Worm (Caenorhabditis elegans) whole organism, L2 larva: ENCODE results near the gene Y69E1A.4.
A peak's percentile ranks its signal among the peaks of the same experiment; 100 is the strongest.

ENCODE experiments used
- C34F6.9 ChIP-seq: fragments of 150-350 bp; optimal IDR thresholded peaks from 2 replicates; lab custom pipeline; 2014; ENCODE audit warnings: missing biosample characterization, missing genetic modification characterization
- F13H6.1 ChIP-seq: sonication (generic microtip); optimal IDR thresholded peaks from 2 replicates; lab custom pipeline; 2016; ENCODE audit warnings: missing genetic modification characterization, missing compliant biosample characterization
- R02D3.7 ChIP-seq: fragments of 150-350 bp; optimal IDR thresholded peaks from 2 replicates; lab custom pipeline; 2014; ENCODE audit warnings: missing biosample characterization, missing genetic modification characterization
- Y55F3AM.14 ChIP-seq: fragments of 200-800 bp; sonication (Bioruptor generic); optimal IDR thresholded peaks from 2 replicates; lab custom pipeline; 2018; ENCODE audit warnings: mild to moderate bottlenecking, missing genetic modification characterization, missing compliant biosample characterization
- ZK546.5 ChIP-seq: sonication (generic microtip); optimal IDR thresholded peaks from 2 replicates; lab custom pipeline; 2017; ENCODE audit warnings: missing biosample characterization, missing genetic modification characterization
- alr-1 ChIP-seq: fragments of 150-350 bp; optimal IDR thresholded peaks from 2 replicates; lab custom pipeline; 2014; ENCODE audit warnings: missing biosample characterization, missing genetic modification characterization
- aly-2 ChIP-seq: fragments of 150-350 bp; optimal IDR thresholded peaks from 2 replicates; lab custom pipeline; 2014; ENCODE audit warnings: missing biosample characterization, missing genetic modification characterization
- ama-1 ChIP-seq: fragments of 150-350 bp; optimal IDR thresholded peaks from 2 replicates; lab custom pipeline; 2018; ENCODE audit warnings: inconsistent platforms
- blmp-1 ChIP-seq: sonication (generic microtip); optimal IDR thresholded peaks from 2 replicates; lab custom pipeline; 2017; ENCODE audit warnings: missing genetic modification characterization, mild to moderate bottlenecking, missing compliant biosample characterization, antibody characterized with exemption, moderate library complexity; ENCODE audit not compliant: insufficient read depth
- ceh-16 ChIP-seq: fragments of 150-350 bp; optimal IDR thresholded peaks from 2 replicates; lab custom pipeline; 2014; ENCODE audit warnings: missing biosample characterization, missing genetic modification characterization
- ceh-82 ChIP-seq: fragments of 150-350 bp; optimal IDR thresholded peaks from 2 replicates; lab custom pipeline; 2014; ENCODE audit warnings: missing biosample characterization, missing genetic modification characterization
- crh-2 ChIP-seq: sonication (generic microtip); optimal IDR thresholded peaks from 2 replicates; lab custom pipeline; 2017; ENCODE audit warnings: missing biosample characterization, missing genetic modification characterization
- dmd-4 ChIP-seq: sonication (generic microtip); optimal IDR thresholded peaks from 2 replicates; lab custom pipeline; 2017; ENCODE audit warnings: missing biosample characterization, missing genetic modification characterization
- egl-27 ChIP-seq: sonication (generic microtip); optimal IDR thresholded peaks from 3 replicates; lab custom pipeline; 2017; ENCODE audit warnings: missing biosample characterization, missing genetic modification reagents, missing genetic modification characterization
- elt-1 ChIP-seq: fragments of 150-350 bp; optimal IDR thresholded peaks from 2 replicates; lab custom pipeline; 2014; ENCODE audit warnings: missing biosample characterization, missing genetic modification characterization
- elt-3 ChIP-seq: sonication (generic microtip); optimal IDR thresholded peaks from 2 replicates; lab custom pipeline; 2017; ENCODE audit warnings: missing biosample characterization, missing genetic modification characterization
- fos-1 ChIP-seq: fragments of 150-350 bp; optimal IDR thresholded peaks from 2 replicates; lab custom pipeline; 2014; ENCODE audit warnings: missing biosample characterization, missing genetic modification characterization
- gmeb-1 ChIP-seq: fragments of 150-350 bp; optimal IDR thresholded peaks from 2 replicates; lab custom pipeline; 2014; ENCODE audit warnings: missing biosample characterization, missing genetic modification characterization
- lin-11 ChIP-seq: fragments of 150-350 bp; sonication (generic microtip); optimal IDR thresholded peaks from 2 replicates; lab custom pipeline; 2014; ENCODE audit warnings: missing biosample characterization, missing genetic modification characterization, inconsistent platforms, mixed read lengths
- lin-13 ChIP-seq: fragments of 150-350 bp; optimal IDR thresholded peaks from 2 replicates; lab custom pipeline; 2014; ENCODE audit warnings: missing biosample characterization, missing genetic modification reagents, missing genetic modification characterization
- lin-39 ChIP-seq: fragments of 150-350 bp; optimal IDR thresholded peaks from 2 replicates; lab custom pipeline; 2014; ENCODE audit warnings: missing biosample characterization, missing genetic modification reagents, missing genetic modification characterization
- lsy-2 ChIP-seq, 2 experiments: fragments of 150-350 bp in 1 of 2; sonication (generic microtip) in 1 of 2; optimal IDR thresholded peaks; 2 replicates each; lab custom pipeline; 2014 to 2017; ENCODE audit warnings: missing biosample characterization in 2 of 2, missing genetic modification characterization in 2 of 2
- mab-5 ChIP-seq: fragments of 150-350 bp; optimal IDR thresholded peaks from 2 replicates; lab custom pipeline; 2014; ENCODE audit warnings: missing biosample characterization, missing genetic modification characterization
- mbf-1 ChIP-seq: sonication (generic microtip); optimal IDR thresholded peaks from 2 replicates; lab custom pipeline; 2017; ENCODE audit warnings: missing biosample characterization, missing genetic modification characterization
- mdl-1 ChIP-seq, 2 experiments: fragments of 150-350 bp in 1 of 2; sonication (generic microtip) in 1 of 2; optimal IDR thresholded peaks; 2 replicates each; lab custom pipeline; 2017; ENCODE audit warnings: missing biosample characterization in 2 of 2, missing genetic modification characterization in 2 of 2
- nhr-10 ChIP-seq: sonication (generic microtip); optimal IDR thresholded peaks from 2 replicates; lab custom pipeline; 2017; ENCODE audit warnings: missing biosample characterization, missing genetic modification characterization
- nhr-11 ChIP-seq: fragments of 150-350 bp; optimal IDR thresholded peaks from 2 replicates; lab custom pipeline; 2014; ENCODE audit warnings: missing biosample characterization, missing genetic modification characterization
- nhr-12 ChIP-seq: fragments of 150-350 bp; optimal IDR thresholded peaks from 2 replicates; lab custom pipeline; 2014; ENCODE audit warnings: missing biosample characterization, missing genetic modification characterization
- nhr-129 ChIP-seq: fragments of 150-350 bp; optimal IDR thresholded peaks from 2 replicates; lab custom pipeline; 2014; ENCODE audit warnings: missing biosample characterization, missing genetic modification characterization
- nhr-21 ChIP-seq: fragments of 150-350 bp; optimal IDR thresholded peaks from 2 replicates; lab custom pipeline; 2014; ENCODE audit warnings: missing biosample characterization, missing genetic modification characterization
- nhr-23 ChIP-seq: fragments of 150-350 bp; optimal IDR thresholded peaks from 2 replicates; lab custom pipeline; 2014; ENCODE audit warnings: missing biosample characterization, missing genetic modification reagents, missing genetic modification characterization
- nhr-237 ChIP-seq: fragments of 150-350 bp; optimal IDR thresholded peaks from 2 replicates; lab custom pipeline; 2014; ENCODE audit warnings: missing biosample characterization, missing genetic modification characterization
- nhr-25 ChIP-seq: fragments of 150-350 bp; sonication (generic microtip); optimal IDR thresholded peaks from 3 replicates; lab custom pipeline; 2014; ENCODE audit warnings: missing biosample characterization, missing genetic modification characterization
- nhr-6 ChIP-seq: fragments of 150-350 bp; optimal IDR thresholded peaks from 2 replicates; lab custom pipeline; 2014; ENCODE audit warnings: missing biosample characterization, missing genetic modification characterization
- nhr-77 ChIP-seq: fragments of 150-350 bp; optimal IDR thresholded peaks from 2 replicates; lab custom pipeline; 2014; ENCODE audit warnings: missing biosample characterization, missing genetic modification characterization
- peb-1 ChIP-seq: fragments of 150-350 bp; optimal IDR thresholded peaks from 2 replicates; lab custom pipeline; 2014; ENCODE audit warnings: missing biosample characterization, missing genetic modification characterization
- sem-4 ChIP-seq: fragments of 150-350 bp; optimal IDR thresholded peaks from 2 replicates; lab custom pipeline; 2014; ENCODE audit warnings: missing biosample characterization, missing genetic modification reagents, missing genetic modification characterization
- skn-1 ChIP-seq: sonication (generic microtip); optimal IDR thresholded peaks from 2 replicates; lab custom pipeline; 2017; ENCODE audit warnings: missing biosample characterization, missing genetic modification characterization
- sma-3 ChIP-seq: sonication (generic microtip); optimal IDR thresholded peaks from 2 replicates; lab custom pipeline; 2016; ENCODE audit warnings: missing genetic modification reagents, missing genetic modification characterization, missing compliant biosample characterization
- sma-9 ChIP-seq, 2 experiments: fragments of 150-350 bp in 1 of 2; sonication (generic microtip) in 1 of 2; optimal IDR thresholded peaks; 2 replicates each; lab custom pipeline; 2014 to 2016; ENCODE audit warnings: missing genetic modification characterization in 2 of 2, mild to moderate bottlenecking in 1 of 2, missing biosample characterization in 1 of 2, missing compliant biosample characterization in 1 of 2, missing genetic modification reagents in 1 of 2, moderate library complexity in 1 of 2
- snpc-4 ChIP-seq: fragments of 150-350 bp; optimal IDR thresholded peaks from 2 replicates; lab custom pipeline; 2014; ENCODE audit warnings: missing biosample characterization, missing genetic modification characterization
- unc-39 ChIP-seq: fragments of 150-350 bp; optimal IDR thresholded peaks from 2 replicates; lab custom pipeline; 2014; ENCODE audit warnings: missing biosample characterization, missing genetic modification characterization
- unc-55 ChIP-seq: fragments of 150-350 bp; sonication (generic microtip); optimal IDR thresholded peaks from 3 replicates; lab custom pipeline; 2014; ENCODE audit warnings: missing biosample characterization, missing genetic modification reagents, missing genetic modification characterization
- unc-62 ChIP-seq: fragments of 150-350 bp; optimal IDR thresholded peaks from 2 replicates; lab custom pipeline; 2014; ENCODE audit warnings: missing biosample characterization, missing genetic modification reagents, missing genetic modification characterization
- zag-1 ChIP-seq: fragments of 150-350 bp; optimal IDR thresholded peaks from 2 replicates; lab custom pipeline; 2014; ENCODE audit warnings: missing biosample characterization, missing genetic modification characterization
- ztf-1 ChIP-seq: fragments of 200-800 bp; sonication (Bioruptor generic); conservative IDR thresholded peaks from 2 replicates; pipeline ENCODE4 v1.3.6; 2022; ENCODE audit warnings: missing genetic modification characterization, missing compliant biosample characterization
- ztf-11 ChIP-seq: sonication (generic microtip); optimal IDR thresholded peaks from 2 replicates; lab custom pipeline; 2017; ENCODE audit warnings: missing biosample characterization, missing genetic modification characterization
- ztf-4 ChIP-seq: fragments of 150-350 bp; optimal IDR thresholded peaks from 2 replicates; lab custom pipeline; 2014; ENCODE audit warnings: missing biosample characterization, missing genetic modification characterization

The Y69E1A.4 gene

ce11 chrIV:10916134-10916533 is 38.9 kb upstream of the Y69E1A.4 start:
- no peak for TF ChIP-seq ztf-11 (tag; lab: Kevin White, UChicago)
- TF ChIP-seq elt-1 (tag; lab: Kevin White, UChicago) = peak; percentile 49
- TF ChIP-seq elt-3 = no peak
- peak; percentile 69 for TF ChIP-seq ceh-16 (tag; lab: Kevin White, UChicago)
- no peak for TF ChIP-seq unc-62 (GFP tag; lab: Kevin White, UChicago)
- TF ChIP-seq nhr-6 (tag; lab: Kevin White, UChicago) = no peak

- TF ChIP-seq nhr-11 (tag; lab: Kevin White, UChicago) = no peak
- no peak for TF ChIP-seq R02D3.7
- no peak for TF ChIP-seq ZK546.5 (tag; lab: Kevin White, UChicago)
- TF ChIP-seq nhr-25 (tag; lab: Kevin White, UChicago) = peak; percentile 58
- no peak for TF ChIP-seq nhr-237
- no peak for TF ChIP-seq skn-1
- TF ChIP-seq nhr-10 (tag; lab: Kevin White, UChicago) = peak; percentile 11
- TF ChIP-seq sma-3 (GFP tag; lab: Kevin White, UChicago) = peak; percentile 76
- TF ChIP-seq nhr-12 (tag; lab: Kevin White, UChicago) = no peak
- TF ChIP-seq lin-39 (tag; lab: Kevin White, UChicago) = no peak
- no peak for TF ChIP-seq ztf-11 (tag; lab: Kevin White, UChicago)
- TF ChIP-seq nhr-23 (tag; lab: Kevin White, UChicago) = no peak
- TF ChIP-seq nhr-21 (tag; lab: Kevin White, UChicago) = peak; percentile 61
- no peak for TF ChIP-seq unc-62 (GFP tag; lab: Kevin White, UChicago)
- peak; percentile 65 for TF ChIP-seq gmeb-1 (tag; lab: Kevin White, UChicago)
- TF ChIP-seq mdl-1 (tag; optimal IDR thresholded peaks at IDR 0.05; lab: Kevin White, UChicago) = peak in 1 of 2 experiments; percentile 77
- TF ChIP-seq fos-1 (tag; lab: Kevin White, UChicago) = peak; percentile 58
- TF ChIP-seq ztf-4 = peak; percentile 26
- TF ChIP-seq elt-3 = no peak
- TF ChIP-seq egl-27 (tag; lab: Kevin White, UChicago) = peak; percentile 51
- peak; percentile 84 for TF ChIP-seq mab-5 (tag; lab: Kevin White, UChicago)
- no peak for TF ChIP-seq alr-1 (tag; lab: Kevin White, UChicago)
- TF ChIP-seq crh-2 (tag; lab: Kevin White, UChicago) = peak; percentile 84
- no peak for TF ChIP-seq dmd-4 (tag; lab: Kevin White, UChicago)
- TF ChIP-seq ama-1 = peak; percentile 74
- peak; percentile 92 for TF ChIP-seq F13H6.1 (tag; lab: Kevin White, UChicago)
- peak; percentile 45 for TF ChIP-seq ceh-16 (tag; lab: Kevin White, UChicago)
- TF ChIP-seq nhr-77 (tag; lab: Kevin White, UChicago) = no peak
- TF ChIP-seq sma-9 (GFP tag; optimal IDR thresholded peaks at IDR 0.05; lab: Kevin White, UChicago) = peak; percentile 72
- no peak for TF ChIP-seq sma-9 (tag; optimal IDR thresholded peaks at IDR 0.05; lab: Kevin White, UChicago)
- TF ChIP-seq sem-4 (tag; lab: Kevin White, UChicago) = peak; percentile 58
- TF ChIP-seq mbf-1 (tag; lab: Kevin White, UChicago) = no peak
- peak; percentile 87 for TF ChIP-seq lin-11 (tag; lab: Kevin White, UChicago)
- TF ChIP-seq snpc-4 (tag; lab: Kevin White, UChicago) = peak; percentile 57
- no peak for TF ChIP-seq elt-1 (tag; lab: Kevin White, UChicago)
- TF ChIP-seq aly-2 = no peak
- peak; percentile 19 for TF ChIP-seq ceh-82
- peak; percentile 40 for TF ChIP-seq blmp-1 (tag; lab: Kevin White, UChicago)
- no peak for TF ChIP-seq unc-39 (tag; lab: Kevin White, UChicago)
- TF ChIP-seq C34F6.9 (tag; lab: Kevin White, UChicago) = peak; percentile 96
- peak; percentile 50 for TF ChIP-seq lin-13 (GFP tag; lab: Kevin White, UChicago)
- peak; percentile 60 for TF ChIP-seq nhr-6 (tag; lab: Kevin White, UChicago)
- TF ChIP-seq nhr-129 (tag; lab: Kevin White, UChicago) = peak; percentile 87
- TF ChIP-seq unc-55 (GFP tag; lab: Kevin White, UChicago) = peak; percentile 82
- TF ChIP-seq ztf-1 = no peak
- TF ChIP-seq lsy-2 (tag; optimal IDR thresholded peaks at IDR 0.05; lab: Kevin White, UChicago) = peak; percentile 40 to 80
- no peak for TF ChIP-seq peb-1 (tag; lab: Kevin White, UChicago)
- peak; percentile 37 for TF ChIP-seq zag-1
- peak; percentile 17 for TF ChIP-seq Y55F3AM.14 (GFP tag; lab: Kevin White, UChicago)
- TF ChIP-seq, all 48 proteins: peak for 28
Measured at ce11 chrIV:10918877-10919560, 36.0 kb upstream of the Y69E1A.4 start.
